Worm (Caenorhabditis elegans): ENCODE measurements around the gene Y48G9A.6.

DNA sequence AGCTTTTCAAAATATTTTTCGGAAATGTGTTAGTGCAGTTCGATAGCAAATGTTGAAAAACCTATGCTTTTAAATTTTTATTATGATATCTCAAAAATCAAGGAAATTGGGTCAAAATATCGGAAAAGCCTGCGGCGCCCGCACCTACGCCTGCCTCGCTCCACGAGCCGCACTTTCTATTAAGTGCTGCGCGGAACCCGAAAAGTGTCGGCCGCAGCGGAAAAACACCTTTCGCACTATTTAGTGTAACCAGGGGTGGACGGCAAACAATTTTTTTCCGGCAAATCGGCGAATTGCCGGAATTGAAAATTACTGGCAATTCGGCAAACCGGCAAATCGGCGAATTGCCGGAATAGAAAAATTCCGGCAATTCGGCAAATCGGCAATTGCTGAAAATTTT is 32.8 kb upstream of the Y48G9A.6 start:
- TF ChIP-seq ref-1 (GFP tag; conservative IDR thresholded peaks at IDR 0.05) (no peak), tab-1 (GFP tag; IDR thresholded peaks at IDR 0.05) (no peak), klf-2 (GFP tag; conservative IDR thresholded peaks at IDR 0.05) (no peak), ztf-23 (GFP tag; IDR thresholded peaks at IDR 0.05) (no peak), flt-1 (GFP tag; IDR thresholded peaks at IDR 0.05) (no peak), T22C8.4 (GFP tag; IDR thresholded peaks at IDR 0.05) (no peak), cog-1 (tag; optimal IDR thresholded peaks at IDR 0.05) (no peak)
